Worm (Caenorhabditis elegans): Measurements from ENCODE around the gene ugt-33.

Gene ugt-33

DNA sequence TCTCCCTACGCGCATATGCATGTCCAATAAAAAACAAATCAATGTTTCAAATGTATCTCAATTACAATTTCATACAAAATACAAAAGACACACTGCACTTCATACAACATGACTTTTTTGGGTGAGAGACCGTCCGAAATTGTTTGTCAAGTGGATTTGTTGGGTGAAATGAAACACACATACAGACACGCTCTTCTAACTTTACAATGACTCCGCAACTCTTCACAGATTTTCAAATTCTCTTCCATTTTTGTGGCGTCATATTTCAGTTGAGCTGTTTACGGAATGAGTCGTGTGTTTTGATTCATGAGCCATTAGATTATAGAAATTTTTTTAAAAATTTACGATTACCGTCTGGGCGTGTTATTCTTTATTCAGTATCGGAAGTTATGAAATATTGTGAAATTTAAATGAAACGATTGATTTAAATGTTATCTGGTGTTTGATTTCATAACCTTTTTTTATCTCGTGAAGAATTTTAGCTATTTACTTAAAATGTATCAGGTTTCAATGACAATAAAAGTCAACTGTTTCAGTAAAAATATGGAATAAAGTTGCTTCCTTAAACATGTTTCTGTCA is 16.3 kb upstream of the ugt-33 start:
- TF ChIP-seq Y55F3AM.14 (GFP tag; optimal IDR thresholded peaks at IDR 0.05), result peak; percentile 50
- TF ChIP-seq C34F6.9 (tag; optimal IDR thresholded peaks at IDR 0.05), result peak; percentile 23
- TF ChIP-seq nhr-129 (tag; optimal IDR thresholded peaks at IDR 0.05), result peak; percentile 65
- TF ChIP-seq nhr-25 (tag; optimal IDR thresholded peaks at IDR 0.05), result peak; percentile 12
- no peak for TF ChIP-seq alr-1 (tag; optimal IDR thresholded peaks at IDR 0.05)
- TF ChIP-seq lsy-2 (tag; optimal IDR thresholded peaks at IDR 0.05), result peak in 1 of 2 experiments; percentile 4
- TF ChIP-seq ama-1 (optimal IDR thresholded peaks at IDR 0.05), result peak; percentile 87
- no peak for TF ChIP-seq aly-2 (tag; optimal IDR thresholded peaks at IDR 0.05)
- no peak for TF ChIP-seq nhr-12 (tag; optimal IDR thresholded peaks at IDR 0.05)

- no peak for TF ChIP-seq snpc-4 (tag; optimal IDR thresholded peaks at IDR 0.05)
- no peak for TF ChIP-seq mbf-1 (tag; optimal IDR thresholded peaks at IDR 0.05)
- no peak for TF ChIP-seq ztf-1 (GFP tag; conservative IDR thresholded peaks at IDR 0.05)
- no peak for TF ChIP-seq ztf-11 (tag; optimal IDR thresholded peaks at IDR 0.05)
- TF ChIP-seq skn-1 (tag; optimal IDR thresholded peaks at IDR 0.05), result no peak
- TF ChIP-seq fos-1 (tag; optimal IDR thresholded peaks at IDR 0.05), result peak; percentile 58
- TF ChIP-seq aly-2 (tag; optimal IDR thresholded peaks at IDR 0.05), result no peak
- TF ChIP-seq ztf-4 (tag; optimal IDR thresholded peaks at IDR 0.05), result no peak
- no peak for TF ChIP-seq elt-3 (tag; optimal IDR thresholded peaks at IDR 0.05)
- peak; percentile 32 for TF ChIP-seq Y55F3AM.14 (GFP tag; optimal IDR thresholded peaks at IDR 0.05)
Observed at ce11 chrV:10478097-10478828, 14.9 kb upstream of the ugt-33 start, which contains the start of the genes crp-1 and Y32F6B.9. TSS of gene crp-1 (plus strand) at chrV:10478564. TSS of gene Y32F6B.9 (plus strand) at chrV:10478699.

- TF ChIP-seq nhr-129 (tag; optimal IDR thresholded peaks at IDR 0.05), result no peak
- no peak for TF ChIP-seq elt-1 (tag; optimal IDR thresholded peaks at IDR 0.05)
- peak; percentile 59 for TF ChIP-seq fos-1 (tag; optimal IDR thresholded peaks at IDR 0.05)
- TF ChIP-seq gmeb-1 (tag; optimal IDR thresholded peaks at IDR 0.05), result no peak
- peak; percentile 34 for TF ChIP-seq sma-9 (GFP tag; optimal IDR thresholded peaks at IDR 0.05)
- TF ChIP-seq sma-9 (tag; optimal IDR thresholded peaks at IDR 0.05), result no peak
- no peak for TF ChIP-seq unc-62 (GFP tag; optimal IDR thresholded peaks at IDR 0.05)
- TF ChIP-seq ztf-1 (GFP tag; conservative IDR thresholded peaks at IDR 0.05), result no peak
- TF ChIP-seq zag-1 (tag; optimal IDR thresholded peaks at IDR 0.05), result no peak
Observed at ce11 chrV:10483995-10484394, 9.2 kb upstream of the ugt-33 start.

DNA sequence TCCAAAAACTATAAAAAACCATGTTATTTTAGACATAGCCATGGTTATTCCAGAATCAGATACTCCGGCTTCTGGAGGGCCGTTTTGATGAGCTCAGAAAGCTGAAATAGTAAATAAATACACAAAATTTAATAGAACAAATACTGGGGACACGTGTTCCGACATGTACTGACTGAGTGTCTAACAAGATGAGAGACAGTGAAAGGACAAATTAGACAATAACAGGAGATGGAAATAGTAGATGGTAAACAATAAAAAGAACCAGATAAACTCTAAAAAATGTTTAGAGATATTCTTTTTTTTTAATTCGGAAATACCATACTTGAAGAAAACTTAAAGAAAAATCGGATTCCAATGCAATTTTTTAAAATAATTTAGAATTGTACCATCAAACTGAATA is 8.6 kb upstream of the ugt-33 start, which contains the start of gene Y32F6B.1:
TSS of gene Y32F6B.1 (minus strand) at position 101 of the 400 bp plus-strand sequence.
- TF ChIP-seq ztf-4 (tag; optimal IDR thresholded peaks at IDR 0.05) (no peak), nhr-6 (tag; optimal IDR thresholded peaks at IDR 0.05) (no peak), Y55F3AM.14 (GFP tag; optimal IDR thresholded peaks at IDR 0.05) (no peak), blmp-1 (tag; optimal IDR thresholded peaks at IDR 0.05; ENCODE audit: insufficient read depth) (no peak), nhr-21 (tag; optimal IDR thresholded peaks at IDR 0.05) (no peak), sma-3 (GFP tag; optimal IDR thresholded peaks at IDR 0.05) (no peak), R02D3.7 (tag; optimal IDR thresholded peaks at IDR 0.05) (no peak), ztf-11 (tag; optimal IDR thresholded peaks at IDR 0.05) (no peak), lsy-2 (tag; optimal IDR thresholded peaks at IDR 0.05) (no peak), elt-1 (tag; optimal IDR thresholded peaks at IDR 0.05) (no peak), lin-39 (tag; optimal IDR thresholded peaks at IDR 0.05) (no peak), aly-2 (tag; optimal IDR thresholded peaks at IDR 0.05) (no peak), lin-13 (GFP tag; optimal IDR thresholded peaks at IDR 0.05) (no peak), dmd-4 (tag; optimal IDR thresholded peaks at IDR 0.05) (no peak)

DNA sequence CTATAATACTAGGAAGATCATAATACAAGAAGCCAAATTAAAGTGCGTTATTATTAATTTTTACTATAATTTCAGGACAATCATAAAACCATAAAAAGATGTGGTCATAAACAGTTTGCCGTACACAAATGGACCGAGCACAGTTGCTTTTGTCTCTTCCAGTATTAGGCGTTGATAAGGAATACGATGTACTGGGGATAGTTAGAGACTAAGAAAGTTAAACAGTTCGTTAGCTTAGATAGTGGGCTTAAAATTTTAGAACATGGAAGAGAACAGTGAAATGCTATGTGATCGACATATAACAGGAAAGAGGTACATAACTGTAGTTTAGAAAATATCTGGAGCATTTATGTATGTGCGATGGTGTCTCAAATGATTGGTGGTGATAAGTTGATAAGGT is 7.8 kb upstream of the ugt-33 start:
- TF ChIP-seq fos-1 (tag; optimal IDR thresholded peaks at IDR 0.05), result peak; percentile 57
- TF ChIP-seq nhr-6 (tag; optimal IDR thresholded peaks at IDR 0.05), result no peak
- TF ChIP-seq crh-2 (tag; optimal IDR thresholded peaks at IDR 0.05), result peak; percentile 5
- no peak for TF ChIP-seq R02D3.7 (tag; optimal IDR thresholded peaks at IDR 0.05)
- TF ChIP-seq Y55F3AM.14 (GFP tag; optimal IDR thresholded peaks at IDR 0.05), result no peak
- peak; percentile 7 for TF ChIP-seq F13H6.1 (tag; optimal IDR thresholded peaks at IDR 0.05)
- TF ChIP-seq ZK546.5 (tag; optimal IDR thresholded peaks at IDR 0.05), result no peak

All from whole organism, L2 larva.